Worm (Caenorhabditis elegans) whole organism, L4 larva: ENCODE data around the gene ZK512.10.

Experiments
- egl-43 ChIP-seq: fragments of 200-800 bp; sonication (Bioruptor generic); IDR thresholded peaks from 2 replicates; pipeline ENCODE4 v1.3.6; 2022; ENCODE audit warnings: missing genetic modification reagents, missing genetic modification characterization, missing compliant biosample characterization
- zag-1 ChIP-seq: fragments of 150-350 bp; optimal IDR thresholded peaks from 2 replicates; lab custom pipeline; 2014; ENCODE audit warnings: missing biosample characterization, missing genetic modification characterization

DNA sequence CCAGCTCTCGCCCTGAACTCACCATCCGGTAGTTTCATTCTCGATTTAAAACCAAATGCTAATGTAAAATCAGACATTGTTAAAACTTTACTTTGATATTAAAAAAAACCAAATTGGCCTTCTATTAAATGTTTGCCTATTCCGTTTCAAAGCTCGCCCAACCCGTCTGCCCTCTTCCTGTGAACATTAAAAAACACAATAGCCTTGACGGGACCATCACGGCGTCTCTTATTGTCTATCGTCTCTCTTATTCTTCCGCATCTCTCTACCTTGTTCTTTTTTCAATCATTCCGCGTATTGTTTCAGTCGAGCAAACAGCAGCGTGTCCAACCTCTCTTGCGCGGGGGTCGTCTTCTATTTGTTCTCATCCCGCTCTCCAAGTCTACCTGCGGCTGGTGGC is 16.0 kb upstream of the ZK512.10 start, which contains the start of gene ZK512.1:
- no peak for TF ChIP-seq egl-43 (GFP tag; lab: Robert Waterston, UW)
- no peak for TF ChIP-seq zag-1 (tag; lab: Kevin White, UChicago)
